Fruit fly (Drosophila melanogaster) whole organism, embryonic: ENCODE results near the gene CG34163.
A peak's percentile ranks its signal among the peaks of the same experiment; 100 is the strongest.

ENCODE experiments used
- B-H2 ChIP-seq: fragments of 200-800 bp; sonication (Bioruptor generic); optimal IDR thresholded peaks from 2 replicates; lab custom pipeline; 2018; ENCODE audit warnings: missing biosample characterization, mild to moderate bottlenecking, missing genetic modification characterization
- CG10366 ChIP-seq: fragments of 200-800 bp; sonication (Bioruptor generic); IDR thresholded peaks from 2 replicates; pipeline ENCODE4 v1.3.6; 2022; ENCODE audit warnings: missing biosample characterization, missing genetic modification characterization
- CG11560 ChIP-seq: fragments of 200-800 bp; sonication (Bioruptor generic); IDR thresholded peaks from 3 replicates; pipeline ENCODE4 v1.3.6; 2022; ENCODE audit warnings: missing biosample characterization, missing genetic modification characterization
- CG11696 ChIP-seq: fragments of 200-800 bp; sonication (Bioruptor generic); IDR thresholded peaks from 2 replicates; pipeline ENCODE4 v1.3.6; 2022; ENCODE audit warnings: missing biosample characterization, missing genetic modification characterization
- CG12769 ChIP-seq: fragments of 200-800 bp; sonication (Bioruptor generic); optimal IDR thresholded peaks from 2 replicates; lab custom pipeline; 2019; ENCODE audit warnings: missing biosample characterization, mild to moderate bottlenecking, missing genetic modification characterization, moderate library complexity
- CG12942 ChIP-seq: fragments of 200-800 bp; sonication (Bioruptor generic); optimal IDR thresholded peaks from 3 replicates; lab custom pipeline; 2016; ENCODE audit warnings: missing biosample characterization, missing genetic modification characterization
- CG13287 ChIP-seq: fragments of 200-800 bp; sonication (Bioruptor generic); IDR thresholded peaks from 2 replicates; pipeline ENCODE4 v1.3.6; 2022; ENCODE audit warnings: missing biosample characterization, missing genetic modification characterization; ENCODE audit not compliant: partially characterized antibody
- CG15696 ChIP-seq: fragments of 200-800 bp; sonication (Bioruptor generic); optimal IDR thresholded peaks from 2 replicates; lab custom pipeline; 2019; ENCODE audit warnings: missing biosample characterization, mild to moderate bottlenecking, missing genetic modification characterization, moderate library complexity
- CG17186 ChIP-seq: fragments of 200-800 bp; sonication (Bioruptor generic); optimal IDR thresholded peaks from 3 replicates; lab custom pipeline; 2017; ENCODE audit warnings: missing biosample characterization, missing genetic modification reagents, missing genetic modification characterization
- CG18262 ChIP-seq: fragments of 200-800 bp; optimal IDR thresholded peaks from 3 replicates; lab custom pipeline; 2019; ENCODE audit warnings: missing biosample characterization, mild to moderate bottlenecking, missing genetic modification characterization, moderate library complexity
- CG18599 ChIP-seq: fragments of 200-800 bp; sonication (Bioruptor generic); optimal IDR thresholded peaks from 3 replicates; lab custom pipeline; 2017; ENCODE audit warnings: missing biosample characterization, missing genetic modification characterization, mild to moderate bottlenecking, moderate library complexity, missing genetic modification reagents
- CG3065 ChIP-seq: fragments of 200-800 bp; sonication (Bioruptor generic); optimal IDR thresholded peaks from 2 replicates; lab custom pipeline; 2016; ENCODE audit warnings: missing biosample characterization, missing genetic modification characterization
- CG32772 ChIP-seq: fragments of 200-800 bp; sonication (Bioruptor generic); IDR thresholded peaks from 2 replicates; pipeline ENCODE4 v1.3.6; 2022; ENCODE audit warnings: missing biosample characterization, missing genetic modification characterization
- CG3407 ChIP-seq: fragments of 200-800 bp; sonication (Bioruptor generic); optimal IDR thresholded peaks from 2 replicates; lab custom pipeline; 2018; ENCODE audit warnings: missing biosample characterization, mild to moderate bottlenecking, missing genetic modification characterization
- CG3847 ChIP-seq: fragments of 200-800 bp; sonication (Bioruptor generic); IDR thresholded peaks from 2 replicates; pipeline ENCODE4 v1.3.6; 2022; ENCODE audit warnings: missing biosample characterization, missing genetic modification characterization
- CG5180 ChIP-seq: fragments of 200-800 bp; sonication (Bioruptor generic); optimal IDR thresholded peaks from 3 replicates; lab custom pipeline; 2017; ENCODE audit warnings: missing biosample characterization, missing genetic modification characterization, mild to moderate bottlenecking, moderate library complexity, missing genetic modification reagents
- CG5245 ChIP-seq: fragments of 200-800 bp; sonication (Bioruptor generic); optimal IDR thresholded peaks from 3 replicates; lab custom pipeline; 2016; ENCODE audit warnings: missing biosample characterization, missing genetic modification characterization
- CG5953 ChIP-seq: fragments of 200-800 bp; sonication (Bioruptor generic); IDR thresholded peaks from 2 replicates; pipeline ENCODE4 v1.3.6; 2022; ENCODE audit warnings: missing biosample characterization, missing genetic modification characterization
- CG6765 ChIP-seq: fragments of 200-800 bp; sonication (Bioruptor generic); optimal IDR thresholded peaks from 3 replicates; lab custom pipeline; 2017; ENCODE audit warnings: missing biosample characterization, mild to moderate bottlenecking, missing genetic modification characterization
- CG8290 ChIP-seq, 3 experiments: fragments of 200-800 bp; sonication (Bioruptor generic); optimal IDR thresholded peaks; 2 replicates each; lab custom pipeline; 2016 to 2019; ENCODE audit warnings: missing biosample characterization in 3 of 3, missing genetic modification characterization in 3 of 3, mild to moderate bottlenecking in 2 of 3, moderate library complexity in 1 of 3
- CG9817 ChIP-seq: fragments of 200-800 bp; sonication (Bioruptor generic); optimal IDR thresholded peaks from 2 replicates; lab custom pipeline; 2018; ENCODE audit warnings: missing biosample characterization, mild to moderate bottlenecking, missing genetic modification characterization, moderate library complexity
- Dref ChIP-seq: fragments of 200-800 bp; sonication (Bioruptor generic); IDR thresholded peaks from 2 replicates; pipeline ENCODE4 v1.3.6; 2022; ENCODE audit warnings: missing biosample characterization, missing genetic modification characterization
- E2f1 ChIP-seq: fragments of 200-800 bp; sonication (Bioruptor generic); IDR thresholded peaks from 2 replicates; pipeline ENCODE4 v1.3.6; 2022; ENCODE audit warnings: missing biosample characterization, missing genetic modification characterization
- HLH4C ChIP-seq: fragments of 200-800 bp; sonication (Bioruptor generic); IDR thresholded peaks from 3 replicates; pipeline ENCODE4 v1.3.6; 2022; ENCODE audit warnings: missing biosample characterization, missing genetic modification characterization; ENCODE audit not compliant: partially characterized antibody
- Hand ChIP-seq: fragments of 200-800 bp; sonication (Bioruptor generic); optimal IDR thresholded peaks from 2 replicates; lab custom pipeline; 2017; ENCODE audit warnings: mild to moderate bottlenecking, missing biosample characterization, missing genetic modification reagents, missing genetic modification characterization
- Mad ChIP-seq: fragments of 200-800 bp; sonication (Bioruptor generic); optimal IDR thresholded peaks from 2 replicates; lab custom pipeline; 2016; ENCODE audit warnings: missing biosample characterization, missing genetic modification characterization
- Vsx1 ChIP-seq: fragments of 200-800 bp; sonication (Bioruptor generic); optimal IDR thresholded peaks from 2 replicates; lab custom pipeline; 2017; ENCODE audit warnings: missing biosample characterization, mild to moderate bottlenecking, missing genetic modification characterization, missing genetic modification reagents
- ara ChIP-seq: fragments of 200-800 bp; sonication (Bioruptor generic); IDR thresholded peaks from 2 replicates; pipeline ENCODE4 v1.3.6; 2022; ENCODE audit warnings: missing biosample characterization, missing genetic modification characterization
- az2 ChIP-seq: fragments of 200-800 bp; sonication (Bioruptor generic); optimal IDR thresholded peaks from 3 replicates; lab custom pipeline; 2016; ENCODE audit warnings: missing biosample characterization, missing genetic modification characterization
- chm ChIP-seq: fragments of 200-800 bp; sonication (Bioruptor generic); IDR thresholded peaks from 2 replicates; pipeline ENCODE4 v1.3.6; 2022; ENCODE audit warnings: missing biosample characterization, missing genetic modification characterization
- danr ChIP-seq: fragments of 200-800 bp; sonication (Bioruptor generic); IDR thresholded peaks from 2 replicates; pipeline ENCODE4 v1.3.6; 2022; ENCODE audit warnings: missing biosample characterization, missing genetic modification characterization
- eve ChIP-seq, 2 experiments: fragments of >200 bp; optimal IDR thresholded peaks; 2 replicates each; lab custom pipeline; 2017; ENCODE audit warnings: missing biosample characterization in 2 of 2, missing genetic modification characterization in 2 of 2
- fd64A ChIP-seq: fragments of 200-800 bp; sonication (Bioruptor generic); optimal IDR thresholded peaks from 3 replicates; lab custom pipeline; 2018; ENCODE audit warnings: missing biosample characterization, mild to moderate bottlenecking, missing genetic modification characterization
- grn ChIP-seq: fragments of 200-800 bp; sonication (Bioruptor generic); optimal IDR thresholded peaks from 3 replicates; lab custom pipeline; 2017; ENCODE audit warnings: missing biosample characterization, missing genetic modification characterization
- h ChIP-seq: fragments of >200 bp; optimal IDR thresholded peaks from 2 replicates; lab custom pipeline; 2017
- hkb ChIP-seq, 2 experiments: fragments of 200-800 bp in 1 of 2; fragments of >200 bp in 1 of 2; sonication (Bioruptor generic) in 1 of 2; IDR thresholded peaks in 1 of 2; optimal IDR thresholded peaks in 1 of 2; 2 replicates each; pipeline versions ENCODE4 v1.3.6 to Lab custom; 2017 to 2022; ENCODE audit warnings: missing biosample characterization in 1 of 2, missing genetic modification characterization in 1 of 2
- inv ChIP-seq: fragments of 200-800 bp; sonication (Bioruptor generic); IDR thresholded peaks from 2 replicates; pipeline ENCODE4 v1.3.6; 2022; ENCODE audit warnings: missing biosample characterization, missing genetic modification characterization; ENCODE audit not compliant: partially characterized antibody
- luna ChIP-seq: fragments of 200-800 bp; sonication (Bioruptor generic); optimal IDR thresholded peaks from 2 replicates; lab custom pipeline; 2016; ENCODE audit warnings: missing biosample characterization, missing genetic modification characterization
- mam ChIP-seq: fragments of 200-800 bp; sonication (Bioruptor generic); optimal IDR thresholded peaks from 3 replicates; lab custom pipeline; 2016; ENCODE audit warnings: missing biosample characterization, missing genetic modification characterization
- nmo ChIP-seq: fragments of 200-800 bp; sonication (Bioruptor generic); optimal IDR thresholded peaks from 2 replicates; lab custom pipeline; 2018; ENCODE audit warnings: missing biosample characterization, mild to moderate bottlenecking, missing genetic modification characterization, moderate library complexity
- pfk ChIP-seq: fragments of 200-800 bp; sonication (Bioruptor generic); optimal IDR thresholded peaks from 2 replicates; lab custom pipeline; 2018; ENCODE audit warnings: missing biosample characterization, mild to moderate bottlenecking, missing genetic modification characterization, moderate library complexity
- scrt ChIP-seq: fragments of 200-800 bp; sonication (Bioruptor generic); optimal IDR thresholded peaks from 2 replicates; lab custom pipeline; 2018; ENCODE audit warnings: missing biosample characterization, mild to moderate bottlenecking, missing genetic modification characterization, moderate library complexity
- seq ChIP-seq: fragments of 200-800 bp; sonication (Bioruptor generic); IDR thresholded peaks from 2 replicates; pipeline ENCODE4 v1.3.6; 2022; ENCODE audit warnings: missing biosample characterization, missing genetic modification characterization
- shn ChIP-seq: fragments of 200-800 bp; sonication (Bioruptor generic); optimal IDR thresholded peaks from 3 replicates; lab custom pipeline; 2016; ENCODE audit warnings: missing biosample characterization, missing genetic modification characterization
- toy ChIP-seq: fragments of 200-800 bp; sonication (Bioruptor generic); IDR thresholded peaks from 2 replicates; pipeline ENCODE4 v1.3.6; 2022; ENCODE audit warnings: missing biosample characterization, missing genetic modification characterization
- vnd ChIP-seq: fragments of 200-800 bp; sonication (Bioruptor generic); IDR thresholded peaks from 3 replicates; pipeline ENCODE4 v1.3.6; 2022; ENCODE audit warnings: missing biosample characterization, missing genetic modification characterization; ENCODE audit not compliant: partially characterized antibody
- zfh2 ChIP-seq: fragments of 200-800 bp; sonication (Bioruptor generic); optimal IDR thresholded peaks from 2 replicates; lab custom pipeline; 2016; ENCODE audit warnings: missing biosample characterization, missing genetic modification characterization

Gene CG34163

DNA sequence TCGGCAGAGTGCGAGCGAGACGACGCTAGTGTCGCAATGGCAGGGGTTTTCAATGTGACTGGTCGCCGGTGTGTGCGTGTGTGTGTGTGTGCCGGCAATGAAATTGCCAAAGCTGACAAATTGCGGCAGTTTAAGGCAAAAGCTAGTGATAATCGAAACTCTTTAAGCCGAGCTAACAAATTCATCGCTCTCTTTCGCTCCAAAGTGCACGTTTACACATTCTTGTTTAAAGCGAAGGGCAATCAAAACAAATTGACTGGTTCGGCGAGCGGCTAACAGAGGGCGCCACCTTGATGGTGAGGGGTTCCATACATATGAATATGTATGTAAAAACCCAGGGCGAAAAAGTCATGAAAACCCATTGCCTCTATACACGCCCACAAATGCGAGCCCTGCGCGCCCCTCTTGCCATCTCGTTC lies 15.7 kb downstream of the CG34163 start (continued):
- TF ChIP-seq nmo (GFP tag; lab: Kevin White, UChicago): peak; percentile 13

DNA sequence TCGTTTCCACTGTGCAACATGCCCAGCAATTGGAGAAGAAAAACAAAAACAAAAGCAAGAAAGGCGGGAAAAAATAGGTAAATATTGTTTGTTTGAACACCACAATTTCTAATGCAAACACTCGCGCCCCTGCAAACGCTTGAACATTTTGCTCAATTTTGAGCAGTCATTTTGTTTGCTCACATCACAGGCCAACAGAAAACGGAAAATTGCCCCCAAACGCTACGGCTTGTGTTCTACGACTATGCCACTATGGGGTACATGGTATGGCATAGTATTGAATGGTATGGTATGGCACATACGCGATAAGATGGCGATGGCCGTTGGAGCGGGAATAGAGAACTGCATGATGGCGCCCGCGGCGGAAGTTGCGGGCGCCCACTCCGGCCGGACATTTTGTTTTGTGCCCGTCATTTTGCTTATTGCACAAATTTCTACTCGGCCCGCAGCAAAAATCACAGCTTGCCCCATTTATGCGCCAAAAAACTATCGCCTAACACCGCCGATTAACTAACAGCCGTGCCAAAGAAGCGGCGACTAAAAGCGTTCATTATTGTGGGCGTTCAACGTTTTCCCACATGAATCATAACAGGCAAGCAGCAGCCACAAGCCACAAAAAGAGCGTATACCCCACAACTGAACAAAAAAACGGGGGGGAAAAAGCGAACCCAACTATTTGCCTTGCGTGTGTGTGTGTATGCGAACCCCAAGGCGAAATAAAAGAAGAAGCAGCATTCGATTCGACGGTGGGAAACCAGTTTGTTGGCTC lies 16.3 kb downstream of the CG34163 start:
- no peak for TF ChIP-seq scrt
- peak; percentile 88 for TF ChIP-seq Vsx1 (GFP tag; lab: Kevin White, UChicago)
- no peak for TF ChIP-seq CG17186 (GFP tag; lab: Kevin White, UChicago)
- peak; percentile 6 for TF ChIP-seq CG12942 (GFP tag; lab: Kevin White, UChicago)
- peak; percentile 77 for TF ChIP-seq CG15696 (tag; lab: Kevin White, UChicago)
- peak; percentile 63 for TF ChIP-seq CG18262 (tag; lab: Kevin White, UChicago)
- no peak for TF ChIP-seq CG5245
- no peak for TF ChIP-seq E2f1 (GFP tag; lab: Robert Waterston, UW)
- TF ChIP-seq B-H2 (GFP tag; lab: Kevin White, UChicago): peak; percentile 53
- TF ChIP-seq CG32772 (GFP tag; lab: Robert Waterston, UW): no peak
- TF ChIP-seq CG10366 (GFP tag; lab: Robert Waterston, UW): no peak
- no peak for TF ChIP-seq h (lab: Kevin White, UChicago)
- TF ChIP-seq Mad (GFP tag; lab: Kevin White, UChicago): peak; percentile 31
- TF ChIP-seq CG5180: peak; percentile 69
- TF ChIP-seq shn (GFP tag; lab: Kevin White, UChicago): no peak
- peak; percentile 30 for TF ChIP-seq mam (GFP tag; lab: Kevin White, UChicago)
- TF ChIP-seq inv (GFP tag; lab: Robert Waterston, UW): no peak
- TF ChIP-seq luna (GFP tag; lab: Kevin White, UChicago): no peak
- no peak for TF ChIP-seq ara
- TF ChIP-seq az2: peak; percentile 43
- TF ChIP-seq vnd (GFP tag; lab: Robert Waterston, UW): no peak
- TF ChIP-seq CG3407: peak; percentile 93
- no peak for TF ChIP-seq CG13287 (GFP tag; lab: Robert Waterston, UW)
- TF ChIP-seq hkb (optimal IDR thresholded peaks at IDR 0.05; lab: Kevin White, UChicago): no peak
- no peak for TF ChIP-seq hkb (GFP tag; IDR thresholded peaks at IDR 0.05; lab: Robert Waterston, UW)
- no peak for TF ChIP-seq HLH4C (GFP tag; lab: Robert Waterston, UW)
- no peak for TF ChIP-seq zfh2 (GFP tag; lab: Kevin White, UChicago)
- TF ChIP-seq CG8290 (GFP tag; optimal IDR thresholded peaks at IDR 0.05; lab: Kevin White, UChicago): peak; percentile 78
- TF ChIP-seq CG8290 (tag; optimal IDR thresholded peaks at IDR 0.05; lab: Kevin White, UChicago): peak; percentile 63 to 92
- no peak for TF ChIP-seq Hand (GFP tag; lab: Kevin White, UChicago)
- TF ChIP-seq toy (GFP tag; lab: Robert Waterston, UW): no peak
- TF ChIP-seq eve (GFP tag; optimal IDR thresholded peaks at IDR 0.05; lab: Kevin White, UChicago): no peak
- TF ChIP-seq Dref (GFP tag; lab: Robert Waterston, UW): no peak
- TF ChIP-seq CG6765 (GFP tag; lab: Kevin White, UChicago): peak; percentile 36
- peak; percentile 91 for TF ChIP-seq CG12769 (tag; lab: Kevin White, UChicago)
- TF ChIP-seq CG11560 (tag; lab: Robert Waterston, UW): no peak
- TF ChIP-seq CG5953 (GFP tag; lab: Robert Waterston, UW): no peak
- peak; percentile 6 for TF ChIP-seq grn (GFP tag; lab: Kevin White, UChicago)
- no peak for TF ChIP-seq seq
- TF ChIP-seq pfk (GFP tag; lab: Kevin White, UChicago): peak; percentile 68
- no peak for TF ChIP-seq danr
- peak; percentile 12 for TF ChIP-seq CG9817 (tag; lab: Kevin White, UChicago)
- TF ChIP-seq chm: no peak
- peak; percentile 89 for TF ChIP-seq fd64A
- no peak for TF ChIP-seq CG3847 (GFP tag; lab: Robert Waterston, UW)
- no peak for TF ChIP-seq CG11696 (GFP tag; lab: Robert Waterston, UW)
- peak; percentile 82 for TF ChIP-seq CG18599 (GFP tag; lab: Kevin White, UChicago)
- peak; percentile 85 for TF ChIP-seq CG3065 (GFP tag; lab: Kevin White, UChicago)
